Fruit fly (Drosophila melanogaster): ENCODE measurements around the gene CG42570.

Gene CG42570

DNA sequence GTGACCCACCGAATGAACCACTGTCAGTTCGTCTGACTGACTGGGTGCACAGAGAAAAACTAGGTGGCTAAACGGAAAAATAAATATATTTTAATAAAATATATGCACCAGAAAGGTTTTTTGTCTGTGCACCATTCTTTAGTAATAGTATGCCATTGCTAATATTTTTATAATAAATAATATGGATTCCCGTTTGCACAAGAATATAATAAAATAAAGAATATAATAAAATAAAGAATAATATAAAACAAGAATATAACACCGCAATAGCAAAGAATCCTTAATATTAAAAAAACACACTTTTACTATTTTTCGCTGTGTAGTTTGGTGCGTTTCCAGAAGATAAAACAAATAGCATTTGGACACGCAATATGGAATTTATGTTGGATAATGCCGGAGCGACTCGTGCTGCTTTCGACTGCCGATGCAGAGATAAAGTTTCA lies 51.3 kb downstream of the CG42570 start (continued):
- no peak for TF ChIP-seq prd (optimal IDR thresholded peaks at IDR 0.05)
- peak; percentile 83 for TF ChIP-seq prd (GFP tag; IDR thresholded peaks at IDR 0.05)
- peak; percentile 46 for TF ChIP-seq CG18619 (GFP tag; optimal IDR thresholded peaks at IDR 0.05)
- peak; percentile 26; the same call in 1 of the 2 replicates for TF ChIP-seq MBD-R2 (GFP tag; IDR thresholded peaks at IDR 0.05)
- TF ChIP-seq otp (GFP tag; IDR thresholded peaks at IDR 0.05), result peak; percentile 65; the same call in 1 of the 3 replicates
- no peak for TF ChIP-seq pfk (GFP tag; optimal IDR thresholded peaks at IDR 0.05)
- TF ChIP-seq PHDP (tag; optimal IDR thresholded peaks at IDR 0.05), result peak; percentile 70
- TF ChIP-seq E2f2 (GFP tag; IDR thresholded peaks at IDR 0.05), result peak; percentile 14; the same call in 1 of the 2 replicates
- TF ChIP-seq bsh (GFP tag; optimal IDR thresholded peaks at IDR 0.05), result peak in 1 of 2 experiments; percentile 83
- no peak for TF ChIP-seq CG1792 (GFP tag; optimal IDR thresholded peaks at IDR 0.05)
- TF ChIP-seq gt (GFP tag; IDR thresholded peaks at IDR 0.05), result 0 out of 2 replicates have a peak, but pooled peaks have one; percentile 25
- peak; percentile 22 for TF ChIP-seq jing (GFP tag; optimal IDR thresholded peaks at IDR 0.05)
- TF ChIP-seq CG12299 (tag; optimal IDR thresholded peaks at IDR 0.05), result no peak
- TF ChIP-seq Ssrp (tag; optimal IDR thresholded peaks at IDR 0.05), result peak; percentile 85
- TF ChIP-seq CG7556 (GFP tag; optimal IDR thresholded peaks at IDR 0.05), result peak; percentile 70
- peak; percentile 81 for TF ChIP-seq gem (tag; optimal IDR thresholded peaks at IDR 0.05)
- peak in 1 of 2 experiments; percentile 64 for TF ChIP-seq Hr51 (GFP tag; optimal IDR thresholded peaks at IDR 0.05)
- no peak for TF ChIP-seq CG7963 (GFP tag; IDR thresholded peaks at IDR 0.05; ENCODE audit: partially characterized antibody)
- peak; percentile 74 for TF ChIP-seq CG18599 (GFP tag; optimal IDR thresholded peaks at IDR 0.05)
- TF ChIP-seq kah (GFP tag; optimal IDR thresholded peaks at IDR 0.05), result peak; percentile 10
- peak; percentile 42 for TF ChIP-seq CG18764 (GFP tag; optimal IDR thresholded peaks at IDR 0.05)
- TF ChIP-seq CG30431 (GFP tag; optimal IDR thresholded peaks at IDR 0.05), result peak; percentile 62
- peak; percentile 93 for TF ChIP-seq CG2712 (tag; optimal IDR thresholded peaks at IDR 0.05)
- 0 out of 3 replicates have a peak, but pooled peaks have one; percentile 37 for TF ChIP-seq ase (GFP tag; IDR thresholded peaks at IDR 0.05)
- TF ChIP-seq Ptx1 (GFP tag; IDR thresholded peaks at IDR 0.05), result peak; percentile 65
- peak; percentile 71 for TF ChIP-seq CG15696 (tag; optimal IDR thresholded peaks at IDR 0.05)
- TF ChIP-seq Poxn (GFP tag; IDR thresholded peaks at IDR 0.05), result no peak
- TF ChIP-seq CG9817 (tag; optimal IDR thresholded peaks at IDR 0.05), result no peak
- peak; percentile 47 for TF ChIP-seq CG10431 (GFP tag; optimal IDR thresholded peaks at IDR 0.05)
- peak; percentile 43 for TF ChIP-seq Nf-YB (GFP tag; optimal IDR thresholded peaks at IDR 0.05)
- no peak for TF ChIP-seq sd (tag; optimal IDR thresholded peaks at IDR 0.05)
- no peak for TF ChIP-seq gsb (GFP tag; IDR thresholded peaks at IDR 0.05)
- TF ChIP-seq lmd (GFP tag; IDR thresholded peaks at IDR 0.05), result peak; percentile 58
- TF ChIP-seq CoRest (tag; optimal IDR thresholded peaks at IDR 0.05), result peak; percentile 78
- TF ChIP-seq Hey (tag; optimal IDR thresholded peaks at IDR 0.05), result no peak
- peak; percentile 35 for TF ChIP-seq fd3F (GFP tag; optimal IDR thresholded peaks at IDR 0.05)
- TF ChIP-seq CG8765 (GFP tag; IDR thresholded peaks at IDR 0.05), result peak; percentile 35; the same call in 1 of the 2 replicates
- TF ChIP-seq CG5245 (GFP tag; optimal IDR thresholded peaks at IDR 0.05), result peak; percentile 70
- TF ChIP-seq CG2678 (tag; optimal IDR thresholded peaks at IDR 0.05), result peak; percentile 75
- no peak for TF ChIP-seq CrebB (tag; optimal IDR thresholded peaks at IDR 0.05)
- TF ChIP-seq p53 (GFP tag; optimal IDR thresholded peaks at IDR 0.05), result no peak
- TF ChIP-seq CG18011 (GFP tag; optimal IDR thresholded peaks at IDR 0.05), result no peak
- TF ChIP-seq HLH3B (GFP tag; IDR thresholded peaks at IDR 0.05), result 0 out of 2 replicates have a peak, but pooled peaks have one; percentile 21
- TF ChIP-seq HHEX (GFP tag; optimal IDR thresholded peaks at IDR 0.05), result peak; percentile 55
- TF ChIP-seq CG11560 (tag; IDR thresholded peaks at IDR 0.05), result no peak
- peak; percentile 83 for TF ChIP-seq CG8924 (tag; optimal IDR thresholded peaks at IDR 0.05)
- no peak for TF ChIP-seq luna (GFP tag; optimal IDR thresholded peaks at IDR 0.05)
- peak; percentile 53; the same call in 1 of the 2 replicates for TF ChIP-seq E2f1 (GFP tag; IDR thresholded peaks at IDR 0.05)
- no peak for TF ChIP-seq Stat92E (GFP tag; optimal IDR thresholded peaks at IDR 0.05)
